Worm (Caenorhabditis elegans) whole organism, dauer: ENCODE measurements around the gene tmed-12.
"Not testable (repeated sequence)": the region's sequence is repeated elsewhere in the genome, so short reads cannot be mapped to it uniquely, and the experiment has no call there.

Experiments
- unc-62 ChIP-seq: sonication (generic microtip); optimal IDR thresholded peaks from 2 replicates; lab custom pipeline; 2017; ENCODE audit warnings: missing biosample characterization, missing genetic modification reagents, missing genetic modification characterization

Gene tmed-12

DNA sequence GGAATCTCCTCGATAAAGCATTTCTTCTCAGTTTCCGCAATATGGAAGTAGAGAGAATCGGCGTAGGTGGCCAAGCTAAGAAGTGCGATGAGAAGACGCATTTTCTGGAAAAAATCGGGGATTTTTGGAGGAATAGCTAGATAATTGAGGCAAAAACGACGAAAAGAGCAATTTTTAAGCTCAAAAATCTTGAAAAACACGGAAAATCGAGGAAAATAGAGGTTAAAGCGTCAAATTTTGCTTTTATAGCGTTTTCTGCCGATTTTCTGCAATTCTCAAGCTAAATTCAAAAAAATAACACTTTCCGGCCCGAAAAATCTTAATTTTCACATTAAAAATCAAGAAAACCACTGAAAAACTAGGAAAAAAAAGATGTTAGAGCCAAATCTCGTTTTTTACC lies at the start of gene tmed-12:
Gene tmed-12, minus strand, starts transcription at position 101 of the 400 bp plus-strand sequence.
- TF ChIP-seq unc-62 = not testable (repeated sequence)

- TF ChIP-seq unc-62 = not testable (repeated sequence)
Observed at ce11 chrX:211141-211540, 48.2 kb upstream of the tmed-12 start, which contains the start of gene Y73B3B.1. Y73B3B.1 (minus strand) TSS chrX:211241.

- TF ChIP-seq unc-62 = not testable (repeated sequence)
Observed at ce11 chrX:209695-210094, 46.8 kb upstream of the tmed-12 start, which contains the start of gene Y73B3B.3. Y73B3B.3 (plus strand) TSS chrX:209995.

DNA sequence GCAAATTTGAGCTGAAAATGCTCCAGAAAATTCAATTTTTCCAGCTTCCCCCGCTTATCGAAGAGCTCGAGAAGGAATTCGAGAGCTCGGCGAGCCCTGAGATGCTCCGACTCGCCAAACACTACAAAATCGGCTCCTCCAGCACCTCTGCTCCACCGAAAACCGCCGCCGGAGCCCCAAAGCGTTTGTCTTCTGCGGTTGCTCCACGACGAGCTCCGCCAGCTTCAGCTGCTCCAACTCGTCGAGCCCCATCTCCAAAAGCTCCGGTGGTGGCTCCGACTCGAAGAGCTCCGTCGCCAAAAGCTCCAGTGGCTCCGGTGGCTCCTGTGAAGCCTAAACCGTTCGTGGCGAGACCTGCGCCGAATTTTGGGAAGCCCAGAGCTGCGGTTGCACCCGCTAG lies 33.5 kb upstream of the tmed-12 start:
- TF ChIP-seq unc-62 = no peak

DNA sequence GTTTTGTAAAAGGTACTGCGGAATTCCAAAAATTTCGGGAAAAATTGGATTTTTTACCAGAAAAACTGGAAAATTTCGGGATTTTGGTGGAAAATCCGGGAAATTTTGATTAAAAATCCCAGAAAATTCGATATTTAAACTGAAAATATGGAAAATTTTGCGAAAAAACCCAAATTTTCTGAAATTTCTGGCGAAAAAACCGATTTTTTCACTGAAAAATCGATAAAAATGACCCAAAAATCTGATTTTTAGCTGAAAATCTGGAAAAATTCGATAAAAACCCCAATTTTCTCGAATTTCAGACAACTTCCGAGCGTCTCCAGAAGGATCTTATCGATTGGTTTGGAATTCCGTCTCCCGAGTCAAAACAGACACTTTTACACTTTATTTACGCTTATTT lies 29.6 kb upstream of the tmed-12 start, which contains the start of gene T08D2.8:
Gene T08D2.8, plus strand, starts transcription at position 301 of the 400 bp plus-strand sequence.
- no peak for TF ChIP-seq unc-62

DNA sequence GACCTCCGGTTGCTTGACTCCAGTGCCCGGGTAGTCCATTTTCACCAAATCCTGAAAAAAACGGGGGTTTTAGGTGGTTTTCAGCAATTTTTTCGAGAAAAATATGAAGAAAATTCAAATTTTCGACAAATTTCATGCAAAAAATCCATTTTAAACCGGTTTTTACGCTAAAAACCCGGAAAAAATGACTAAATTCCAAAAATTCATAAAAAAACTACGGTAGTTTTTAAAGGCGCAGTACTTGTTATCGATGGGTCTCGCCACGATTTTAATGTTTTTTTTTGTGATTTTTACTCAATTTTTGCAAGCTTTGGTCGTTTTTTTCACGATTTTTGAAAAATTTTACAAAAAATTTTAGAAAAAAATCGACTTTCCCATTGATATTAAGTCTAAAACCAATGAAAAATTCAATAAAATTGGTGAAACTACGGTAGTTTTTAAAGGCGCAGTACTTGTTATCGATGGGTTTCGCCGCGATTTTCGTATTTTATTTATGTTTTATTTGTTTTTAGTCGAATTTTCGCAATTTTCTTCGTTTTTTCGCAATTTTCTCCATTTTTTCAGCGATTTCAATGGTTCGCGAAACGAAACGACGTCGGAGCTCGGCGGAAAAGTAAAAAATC lies 19.3 kb upstream of the tmed-12 start, which contains the start of the genes T08D2.6 and chkr-1:
Gene T08D2.6, minus strand, starts transcription at position 51 of the 623 bp plus-strand sequence.
Gene chkr-1, plus strand, starts transcription at position 573 of the 623 bp plus-strand sequence.
- TF ChIP-seq unc-62 = not testable (repeated sequence)

- no peak for TF ChIP-seq unc-62
Observed at ce11 chrX:177075-177474, 14.1 kb upstream of the tmed-12 start, which contains the start of the genes T08D2.5 and T08D2.4. T08D2.5 (plus strand) TSS chrX:177375. T08D2.4 (plus strand) TSS chrX:177396.

ce11 chrX:147824-148223 lies 15.1 kb downstream of the tmed-12 start, which contains the start of gene Y73B3A.11:
Y73B3A.11 (plus strand) TSS chrX:148124.
- no peak for TF ChIP-seq unc-62

ce11 chrX:146832-147231 lies 16.1 kb downstream of the tmed-12 start:
- no peak for TF ChIP-seq unc-62

DNA sequence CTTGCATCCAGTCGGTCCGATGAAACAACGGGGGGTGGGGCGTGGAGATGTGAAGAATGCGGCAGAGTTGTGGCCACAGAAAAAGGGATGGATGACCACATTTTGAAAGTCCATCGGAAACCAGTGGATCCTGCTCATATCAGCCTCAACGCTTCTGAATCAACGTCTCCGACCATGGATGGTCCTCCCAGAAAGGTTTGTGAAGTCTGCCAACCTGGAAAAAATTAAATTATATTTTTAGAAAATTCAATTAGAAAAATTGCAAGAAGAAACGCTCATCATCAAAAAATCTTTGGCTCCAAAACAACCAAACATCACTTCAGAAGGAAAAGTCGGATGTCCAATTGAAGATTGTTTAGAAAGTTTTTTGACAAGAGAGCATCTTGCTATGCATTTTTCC lies 21.8 kb downstream of the tmed-12 start, which contains the start of gene Y73B3A.8:
Gene Y73B3A.8, minus strand, starts transcription at position 101 of the 400 bp plus-strand sequence.
- no peak for TF ChIP-seq unc-62

- TF ChIP-seq unc-62 = not testable (repeated sequence)
Observed at ce11 chrX:119363-119762, 43.6 kb downstream of the tmed-12 start, which contains the start of gene fbxa-16. fbxa-16 (plus strand) TSS chrX:119663.

ce11 chrX:117080-117479 lies 45.9 kb downstream of the tmed-12 start, which contains the start of gene fbxa-222:
fbxa-222 (plus strand) TSS chrX:117380.
- TF ChIP-seq unc-62 = no peak

DNA sequence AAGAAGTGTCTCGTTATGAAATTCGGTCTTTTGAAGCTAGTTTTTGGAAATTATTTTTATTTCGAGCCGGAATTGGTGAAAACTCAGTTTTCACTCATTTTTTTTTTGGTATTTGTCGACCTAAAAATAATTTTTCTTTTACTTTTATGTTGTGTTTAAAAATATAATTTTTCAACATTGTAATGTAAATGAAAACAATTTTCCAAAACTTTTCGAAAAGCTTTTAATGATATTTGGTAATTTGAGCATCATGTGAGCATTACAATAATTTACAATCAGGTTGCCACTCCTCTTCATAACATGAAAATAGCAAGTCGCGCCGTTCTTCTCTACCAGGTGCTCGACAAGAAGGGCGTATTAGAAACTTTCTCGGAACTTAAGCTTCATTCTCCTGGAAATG lies 48.5 kb downstream of the tmed-12 start, which contains the start of gene fbxa-221:
Gene fbxa-221, plus strand, starts transcription at position 301 of the 400 bp plus-strand sequence.
- not testable (repeated sequence) for TF ChIP-seq unc-62
